Worm (Caenorhabditis elegans) whole organism, L2 larva: ENCODE results near the gene B0001.3.
"Not testable (repeated sequence)": the region's sequence is repeated elsewhere in the genome, so short reads cannot be mapped to it uniquely, and the experiment has no call there.

Experiments used
- C34F6.9 ChIP-seq: fragments of 150-350 bp; optimal IDR thresholded peaks from 2 replicates; lab custom pipeline; 2014; ENCODE audit warnings: missing biosample characterization, missing genetic modification characterization
- F13H6.1 ChIP-seq: sonication (generic microtip); optimal IDR thresholded peaks from 2 replicates; lab custom pipeline; 2016; ENCODE audit warnings: missing genetic modification characterization, missing compliant biosample characterization
- Y55F3AM.14 ChIP-seq: fragments of 200-800 bp; sonication (Bioruptor generic); optimal IDR thresholded peaks from 2 replicates; lab custom pipeline; 2018; ENCODE audit warnings: mild to moderate bottlenecking, missing genetic modification characterization, missing compliant biosample characterization
- ZK546.5 ChIP-seq: sonication (generic microtip); optimal IDR thresholded peaks from 2 replicates; lab custom pipeline; 2017; ENCODE audit warnings: missing biosample characterization, missing genetic modification characterization
- alr-1 ChIP-seq: fragments of 150-350 bp; optimal IDR thresholded peaks from 2 replicates; lab custom pipeline; 2014; ENCODE audit warnings: missing biosample characterization, missing genetic modification characterization
- aly-2 ChIP-seq: fragments of 150-350 bp; optimal IDR thresholded peaks from 2 replicates; lab custom pipeline; 2014; ENCODE audit warnings: missing biosample characterization, missing genetic modification characterization
- ceh-16 ChIP-seq: fragments of 150-350 bp; optimal IDR thresholded peaks from 2 replicates; lab custom pipeline; 2014; ENCODE audit warnings: missing biosample characterization, missing genetic modification characterization
- ceh-82 ChIP-seq: fragments of 150-350 bp; optimal IDR thresholded peaks from 2 replicates; lab custom pipeline; 2014; ENCODE audit warnings: missing biosample characterization, missing genetic modification characterization
- elt-1 ChIP-seq: fragments of 150-350 bp; optimal IDR thresholded peaks from 2 replicates; lab custom pipeline; 2014; ENCODE audit warnings: missing biosample characterization, missing genetic modification characterization
- elt-3 ChIP-seq: sonication (generic microtip); optimal IDR thresholded peaks from 2 replicates; lab custom pipeline; 2017; ENCODE audit warnings: missing biosample characterization, missing genetic modification characterization
- fos-1 ChIP-seq: fragments of 150-350 bp; optimal IDR thresholded peaks from 2 replicates; lab custom pipeline; 2014; ENCODE audit warnings: missing biosample characterization, missing genetic modification characterization
- gmeb-1 ChIP-seq: fragments of 150-350 bp; optimal IDR thresholded peaks from 2 replicates; lab custom pipeline; 2014; ENCODE audit warnings: missing biosample characterization, missing genetic modification characterization
- lin-13 ChIP-seq: fragments of 150-350 bp; optimal IDR thresholded peaks from 2 replicates; lab custom pipeline; 2014; ENCODE audit warnings: missing biosample characterization, missing genetic modification reagents, missing genetic modification characterization
- lin-39 ChIP-seq: fragments of 150-350 bp; optimal IDR thresholded peaks from 2 replicates; lab custom pipeline; 2014; ENCODE audit warnings: missing biosample characterization, missing genetic modification reagents, missing genetic modification characterization
- lsy-2 ChIP-seq, 2 experiments: fragments of 150-350 bp in 1 of 2; sonication (generic microtip) in 1 of 2; optimal IDR thresholded peaks; 2 replicates each; lab custom pipeline; 2014 to 2017; ENCODE audit warnings: missing biosample characterization in 2 of 2, missing genetic modification characterization in 2 of 2
- mab-5 ChIP-seq: fragments of 150-350 bp; optimal IDR thresholded peaks from 2 replicates; lab custom pipeline; 2014; ENCODE audit warnings: missing biosample characterization, missing genetic modification characterization
- nhr-11 ChIP-seq: fragments of 150-350 bp; optimal IDR thresholded peaks from 2 replicates; lab custom pipeline; 2014; ENCODE audit warnings: missing biosample characterization, missing genetic modification characterization
- nhr-129 ChIP-seq: fragments of 150-350 bp; optimal IDR thresholded peaks from 2 replicates; lab custom pipeline; 2014; ENCODE audit warnings: missing biosample characterization, missing genetic modification characterization
- nhr-21 ChIP-seq: fragments of 150-350 bp; optimal IDR thresholded peaks from 2 replicates; lab custom pipeline; 2014; ENCODE audit warnings: missing biosample characterization, missing genetic modification characterization
- nhr-23 ChIP-seq: fragments of 150-350 bp; optimal IDR thresholded peaks from 2 replicates; lab custom pipeline; 2014; ENCODE audit warnings: missing biosample characterization, missing genetic modification reagents, missing genetic modification characterization
- nhr-25 ChIP-seq: fragments of 150-350 bp; sonication (generic microtip); optimal IDR thresholded peaks from 3 replicates; lab custom pipeline; 2014; ENCODE audit warnings: missing biosample characterization, missing genetic modification characterization
- nhr-6 ChIP-seq: fragments of 150-350 bp; optimal IDR thresholded peaks from 2 replicates; lab custom pipeline; 2014; ENCODE audit warnings: missing biosample characterization, missing genetic modification characterization
- nhr-77 ChIP-seq: fragments of 150-350 bp; optimal IDR thresholded peaks from 2 replicates; lab custom pipeline; 2014; ENCODE audit warnings: missing biosample characterization, missing genetic modification characterization
- peb-1 ChIP-seq: fragments of 150-350 bp; optimal IDR thresholded peaks from 2 replicates; lab custom pipeline; 2014; ENCODE audit warnings: missing biosample characterization, missing genetic modification characterization
- sem-4 ChIP-seq: fragments of 150-350 bp; optimal IDR thresholded peaks from 2 replicates; lab custom pipeline; 2014; ENCODE audit warnings: missing biosample characterization, missing genetic modification reagents, missing genetic modification characterization
- sma-3 ChIP-seq: sonication (generic microtip); optimal IDR thresholded peaks from 2 replicates; lab custom pipeline; 2016; ENCODE audit warnings: missing genetic modification reagents, missing genetic modification characterization, missing compliant biosample characterization
- snpc-4 ChIP-seq: fragments of 150-350 bp; optimal IDR thresholded peaks from 2 replicates; lab custom pipeline; 2014; ENCODE audit warnings: missing biosample characterization, missing genetic modification characterization
- unc-39 ChIP-seq: fragments of 150-350 bp; optimal IDR thresholded peaks from 2 replicates; lab custom pipeline; 2014; ENCODE audit warnings: missing biosample characterization, missing genetic modification characterization
- unc-55 ChIP-seq: fragments of 150-350 bp; sonication (generic microtip); optimal IDR thresholded peaks from 3 replicates; lab custom pipeline; 2014; ENCODE audit warnings: missing biosample characterization, missing genetic modification reagents, missing genetic modification characterization
- unc-62 ChIP-seq: fragments of 150-350 bp; optimal IDR thresholded peaks from 2 replicates; lab custom pipeline; 2014; ENCODE audit warnings: missing biosample characterization, missing genetic modification reagents, missing genetic modification characterization
- ztf-1 ChIP-seq: fragments of 200-800 bp; sonication (Bioruptor generic); conservative IDR thresholded peaks from 2 replicates; pipeline ENCODE4 v1.3.6; 2022; ENCODE audit warnings: missing genetic modification characterization, missing compliant biosample characterization
- ztf-11 ChIP-seq: sonication (generic microtip); optimal IDR thresholded peaks from 2 replicates; lab custom pipeline; 2017; ENCODE audit warnings: missing biosample characterization, missing genetic modification characterization
- ztf-4 ChIP-seq: fragments of 150-350 bp; optimal IDR thresholded peaks from 2 replicates; lab custom pipeline; 2014; ENCODE audit warnings: missing biosample characterization, missing genetic modification characterization

The B0001.3 gene

DNA sequence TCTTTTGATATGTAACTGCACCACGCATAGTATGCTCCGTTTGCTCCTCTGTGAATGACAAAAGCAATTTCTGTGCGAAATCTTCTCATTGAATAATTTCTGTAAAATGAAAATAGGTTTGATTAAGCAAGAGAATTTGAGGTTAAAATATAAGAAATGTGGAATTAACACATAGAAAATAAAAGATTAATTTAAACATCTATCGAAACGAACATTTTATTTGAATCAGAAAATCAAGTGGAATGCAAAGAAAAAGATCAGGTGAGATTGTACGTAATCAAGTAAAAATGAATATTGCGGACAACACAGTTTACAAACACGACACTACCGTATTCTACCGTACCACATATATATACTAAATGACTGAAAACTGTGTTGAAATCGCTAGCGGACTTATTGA, 4.6 kb downstream of the B0001.3 start, which contains the start of gene B0001.8:
B0001.8 (minus strand) TSS at position 101 of the 400 bp plus-strand sequence.
- no peak for TF ChIP-seq lsy-2 (tag; optimal IDR thresholded peaks at IDR 0.05; lab: Kevin White, UChicago)
- TF ChIP-seq nhr-23 (tag; lab: Kevin White, UChicago): no peak
- no peak for TF ChIP-seq aly-2 (tag; lab: Kevin White, UChicago)
- no peak for TF ChIP-seq sma-3 (GFP tag; lab: Kevin White, UChicago)
- no peak for TF ChIP-seq snpc-4
- TF ChIP-seq nhr-77 (tag; lab: Kevin White, UChicago): no peak
- no peak for TF ChIP-seq sem-4 (tag; lab: Kevin White, UChicago)
- TF ChIP-seq unc-62 (GFP tag; lab: Kevin White, UChicago): no peak
- TF ChIP-seq nhr-21 (tag; lab: Kevin White, UChicago): no peak
- no peak for TF ChIP-seq nhr-6 (tag; lab: Kevin White, UChicago)
- TF ChIP-seq nhr-129: no peak
- no peak for TF ChIP-seq ceh-82 (tag; lab: Kevin White, UChicago)

ce11 chrIV:12138093-12138492, 7.4 kb downstream of the B0001.3 start, which contains the start of gene B0001.4:
TSS of gene B0001.4 (minus strand) at chrIV:12138193.
- TF ChIP-seq Y55F3AM.14 (GFP tag; lab: Kevin White, UChicago); unc-55; elt-1 (tag; lab: Kevin White, UChicago): not testable (repeated sequence)
- TF ChIP-seq, all 48 proteins: peak for 0; not testable (repeated sequence) for 48

DNA sequence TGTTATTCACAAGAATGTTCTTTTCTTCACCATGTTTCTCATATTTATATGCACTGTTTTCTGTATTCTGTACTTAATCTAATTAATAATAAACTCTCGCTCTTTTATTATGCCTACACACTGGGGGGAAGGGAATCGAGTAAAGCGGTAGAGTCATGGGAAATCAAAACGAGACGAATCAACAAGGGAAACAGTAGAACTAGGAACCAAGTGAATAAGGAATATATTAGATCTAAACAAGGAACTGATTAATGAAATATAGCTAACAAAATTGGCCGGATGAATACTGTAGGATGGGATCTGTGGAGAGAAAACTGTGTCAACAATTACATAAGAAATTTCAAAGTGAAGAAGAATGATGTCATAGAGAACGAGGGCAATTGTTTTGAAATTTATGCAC, 10.5 kb downstream of the B0001.3 start:
- TF ChIP-seq alr-1 (no peak), ztf-4 (tag; lab: Kevin White, UChicago) (no peak)

DNA sequence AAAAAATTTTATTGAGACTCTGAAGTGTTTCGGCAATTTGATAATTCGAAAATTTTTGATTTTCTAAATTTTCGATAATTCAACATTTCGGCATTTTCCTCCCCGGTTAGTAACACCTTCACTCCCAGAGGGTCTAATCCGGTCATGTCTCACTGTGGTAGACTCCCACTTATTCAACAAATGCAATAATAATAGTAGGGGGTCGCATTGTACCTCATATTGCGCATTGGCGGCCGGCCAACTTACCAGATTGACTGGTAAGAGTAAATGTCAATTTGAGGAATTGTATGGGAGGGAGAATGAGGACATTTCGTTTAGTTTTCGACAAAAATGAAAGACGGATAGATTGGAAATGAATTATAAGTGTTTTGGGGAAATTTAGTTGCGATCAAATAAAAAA, 11.8 kb downstream of the B0001.3 start:
- TF ChIP-seq ceh-16 (tag; lab: Kevin White, UChicago) (no peak), nhr-129 (peak; percentile 13), nhr-25 (tag; lab: Kevin White, UChicago) (no peak), lin-39 (no peak), peb-1 (no peak), ZK546.5 (tag; lab: Kevin White, UChicago) (no peak)
- TF ChIP-seq, all 48 proteins: peak for 1

- TF ChIP-seq nhr-129 (peak; percentile 11), sma-3 (GFP tag; lab: Kevin White, UChicago) (no peak), nhr-77 (tag; lab: Kevin White, UChicago) (no peak), gmeb-1 (tag; lab: Kevin White, UChicago) (no peak), ztf-4 (tag; lab: Kevin White, UChicago) (no peak), unc-39 (tag; lab: Kevin White, UChicago) (no peak), snpc-4 (peak; percentile 59), nhr-11 (no peak), Y55F3AM.14 (GFP tag; lab: Kevin White, UChicago) (no peak)
Observed at ce11 chrIV:12131308-12132072, 14.0 kb downstream of the B0001.3 start.

DNA sequence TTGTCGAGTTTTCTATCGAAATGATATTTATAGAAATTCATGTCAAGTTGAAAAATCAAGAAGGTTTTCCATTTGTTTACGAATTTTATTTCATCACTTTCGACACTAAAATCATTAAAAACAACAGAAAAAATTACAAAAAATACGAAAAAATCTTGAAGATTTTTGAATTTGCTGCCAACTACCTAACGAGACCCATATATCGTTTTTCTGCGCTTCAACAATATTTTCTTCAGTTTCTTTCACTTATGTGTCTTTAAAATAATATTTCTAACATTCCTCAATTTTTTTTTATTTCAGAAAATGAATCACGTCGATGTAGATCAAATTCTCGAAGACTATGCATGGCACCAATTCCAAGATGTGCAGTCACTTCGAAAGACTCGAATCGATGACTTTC, 16.3 kb downstream of the B0001.3 start, which contains the start of gene lin-24:
lin-24 (plus strand) TSS at position 301 of the 400 bp plus-strand sequence.
- TF ChIP-seq lin-13 (GFP tag; lab: Kevin White, UChicago): no peak
- TF ChIP-seq unc-39 (tag; lab: Kevin White, UChicago): no peak
- no peak for TF ChIP-seq mab-5 (tag; lab: Kevin White, UChicago)
- TF ChIP-seq unc-62 (GFP tag; lab: Kevin White, UChicago): no peak
- no peak for TF ChIP-seq ZK546.5 (tag; lab: Kevin White, UChicago)
- no peak for TF ChIP-seq F13H6.1 (tag; lab: Kevin White, UChicago)
- TF ChIP-seq ztf-11: no peak

DNA sequence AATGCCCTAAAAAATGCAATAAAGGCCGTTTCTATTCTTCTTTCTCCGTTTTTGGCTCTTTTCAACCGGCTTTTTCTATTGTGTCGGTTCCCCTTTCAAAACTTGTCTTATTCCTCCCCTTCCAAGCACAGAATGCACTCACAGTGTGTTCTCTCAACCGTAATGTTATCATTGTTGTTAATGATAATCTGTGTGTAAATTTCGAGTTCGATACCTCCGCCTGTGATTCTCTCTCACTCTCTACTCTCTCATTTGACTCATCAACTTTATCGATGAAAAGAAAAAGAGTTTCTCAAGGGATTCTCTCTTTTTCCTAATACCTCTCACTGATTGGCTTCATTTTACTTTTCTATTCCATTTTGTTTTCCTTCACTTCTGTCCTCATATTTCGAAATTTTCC, 16.8 kb downstream of the B0001.3 start:
- TF ChIP-seq ztf-1 (no peak), C34F6.9 (tag; lab: Kevin White, UChicago) (peak; percentile 31), unc-55 (peak; percentile 54), fos-1 (peak; percentile 90), elt-3 (no peak), aly-2 (tag; lab: Kevin White, UChicago) (no peak), unc-62 (GFP tag; lab: Kevin White, UChicago) (no peak), sem-4 (tag; lab: Kevin White, UChicago) (no peak), nhr-6 (tag; lab: Kevin White, UChicago) (no peak), nhr-129 (peak; percentile 11)
